Worm (Caenorhabditis elegans) whole organism, mixed stage, embryonic: ENCODE data around the gene try-14.

Experiments used
- mep-1 ChIP-seq: fragments of 150-350 bp; optimal IDR thresholded peaks from 2 replicates; lab custom pipeline; 2017; ENCODE audit warnings: missing biosample characterization, missing genetic modification reagents, missing genetic modification characterization, inconsistent platforms
- nhr-12 ChIP-seq: fragments of 150-350 bp; optimal IDR thresholded peaks from 2 replicates; lab custom pipeline; 2014; ENCODE audit warnings: missing biosample characterization, missing genetic modification characterization
- snpc-4 ChIP-seq: fragments of 150-350 bp; optimal IDR thresholded peaks from 2 replicates; lab custom pipeline; 2014; ENCODE audit warnings: missing biosample characterization, missing genetic modification characterization
- ztf-11 ChIP-seq: fragments of 150-350 bp; optimal IDR thresholded peaks from 2 replicates; lab custom pipeline; 2014; ENCODE audit warnings: missing biosample characterization, missing genetic modification characterization

ce11 chrX:7493020-7493419 lies 2.4 kb downstream of the try-14 start, which contains the start of gene F48E3.2:
- TF ChIP-seq mep-1 (tag; lab: Kevin White, UChicago) (no peak), snpc-4 (no peak), ztf-11 (tag; lab: Kevin White, UChicago) (no peak), nhr-12 (tag; lab: Kevin White, UChicago) (no peak)
